Fruit fly (Drosophila melanogaster): ENCODE data around the gene Sf3b2.

Sf3b2 gene

DNA sequence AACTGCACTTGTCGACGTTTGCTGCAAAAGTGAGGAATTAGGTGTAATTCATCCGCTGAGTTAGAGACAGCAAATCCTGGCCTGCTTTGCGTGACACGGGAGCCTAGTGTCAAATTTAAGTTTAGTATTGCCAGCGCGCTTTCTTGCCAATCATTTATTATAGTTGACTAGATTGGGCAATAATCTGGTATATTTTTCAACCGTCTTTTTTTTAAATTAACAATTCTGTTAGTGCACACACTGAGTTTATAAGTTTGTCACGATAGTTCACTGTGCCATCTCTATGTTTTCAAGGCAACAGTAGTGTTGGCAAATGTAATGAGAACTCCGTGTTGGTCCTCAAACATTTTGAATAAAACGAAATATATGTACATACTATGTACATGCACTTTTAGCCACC is 52.1 kb downstream of the Sf3b2 start, which contains the start of the genes CG9641 and CG3165:
Gene CG9641 (minus strand): TSS at position 34 of the 400 bp plus-strand sequence.
Gene CG3165 (plus strand): TSS at position 294 of the 400 bp plus-strand sequence.
- no peak for TF ChIP-seq ttk (optimal IDR thresholded peaks at IDR 0.05)

Data from Kc167 (cell line).